Worm (Caenorhabditis elegans) whole organism, L1 larva: Measurements from ENCODE around the gene spig-9.

Source experiments
- C34B4.2 ChIP-seq: sonication (generic microtip); optimal IDR thresholded peaks from 2 replicates; lab custom pipeline; 2017; ENCODE audit warnings: mild to moderate bottlenecking, missing genetic modification characterization, missing compliant biosample characterization
- F16B12.6 ChIP-seq: fragments of 150-350 bp; optimal IDR thresholded peaks from 2 replicates; lab custom pipeline; 2014; ENCODE audit warnings: missing biosample characterization, missing genetic modification characterization
- aha-1 ChIP-seq: fragments of 150-350 bp; optimal IDR thresholded peaks from 2 replicates; lab custom pipeline; 2014; ENCODE audit warnings: missing biosample characterization, missing genetic modification characterization
- alr-1 ChIP-seq: fragments of 200-800 bp; sonication (Bioruptor generic); optimal IDR thresholded peaks from 2 replicates; lab custom pipeline; 2018; ENCODE audit warnings: borderline replicate concordance, mild to moderate bottlenecking, missing genetic modification characterization, missing compliant biosample characterization
- ama-1 ChIP-seq: fragments of 150-350 bp; optimal IDR thresholded peaks from 2 replicates; lab custom pipeline; 2014
- blmp-1 ChIP-seq: fragments of 150-350 bp; optimal IDR thresholded peaks from 2 replicates; lab custom pipeline; 2014; ENCODE audit warnings: missing biosample characterization, missing genetic modification characterization
- ceh-63 ChIP-seq: fragments of 200-800 bp; sonication (Bioruptor generic); optimal IDR thresholded peaks from 2 replicates; lab custom pipeline; 2018; ENCODE audit warnings: mild to moderate bottlenecking, missing genetic modification characterization, missing compliant biosample characterization
- ceh-8 ChIP-seq: fragments of 200-800 bp; sonication (Bioruptor generic); optimal IDR thresholded peaks from 2 replicates; lab custom pipeline; 2018; ENCODE audit warnings: mild to moderate bottlenecking, missing genetic modification characterization, moderate library complexity, missing compliant biosample characterization
- ceh-88 ChIP-seq: fragments of 200-800 bp; sonication (Bioruptor generic); IDR thresholded peaks from 2 replicates; pipeline ENCODE4 v1.3.6; 2022; ENCODE audit warnings: missing genetic modification characterization, missing compliant biosample characterization
- ces-1 ChIP-seq: fragments of 150-350 bp; optimal IDR thresholded peaks from 2 replicates; lab custom pipeline; 2014; ENCODE audit warnings: missing biosample characterization, missing genetic modification reagents, missing genetic modification characterization
- dpl-1 ChIP-seq, 3 experiments: fragments of 150-350 bp in 2 of 3; sonication (generic microtip) in 1 of 3; optimal IDR thresholded peaks; 2 replicates each; lab custom pipeline; 2014 to 2017; ENCODE audit warnings: missing biosample characterization in 3 of 3, missing genetic modification characterization in 3 of 3, missing genetic modification reagents in 3 of 3
- efl-1 ChIP-seq, 4 experiments: fragments of 150-350 bp; optimal IDR thresholded peaks in 3 of 4; peaks in 1 of 4; 1 replicate in 1 of 4; 2 replicates in 3 of 4; lab custom pipeline; 2014; ENCODE audit warnings: missing biosample characterization in 2 of 4, missing genetic modification characterization in 2 of 4, missing genetic modification reagents in 2 of 4
- elt-2 ChIP-seq: sonication (generic microtip); optimal IDR thresholded peaks from 2 replicates; lab custom pipeline; 2016; ENCODE audit warnings: missing genetic modification characterization, mild to moderate bottlenecking, inconsistent platforms, missing compliant biosample characterization, missing genetic modification reagents
- elt-3 ChIP-seq, 6 experiments: fragments of 150-350 bp in 1 of 6; sonication (generic microtip); optimal IDR thresholded peaks; 2 replicates each; lab custom pipeline; 2017 to 2018; ENCODE audit warnings: missing biosample characterization in 6 of 6, missing genetic modification characterization in 6 of 6, inconsistent platforms in 1 of 6
- ets-5 ChIP-seq: fragments of 200-800 bp; sonication (Bioruptor generic); IDR thresholded peaks from 2 replicates; pipeline ENCODE4 v1.3.6; 2022; ENCODE audit warnings: missing genetic modification characterization, missing compliant biosample characterization
- fkh-10 ChIP-seq: sonication (generic microtip); optimal IDR thresholded peaks from 2 replicates; lab custom pipeline; 2017; ENCODE audit warnings: missing biosample characterization, missing genetic modification reagents, missing genetic modification characterization
- fkh-4 ChIP-seq: sonication (generic microtip); optimal IDR thresholded peaks from 2 replicates; lab custom pipeline; 2016; ENCODE audit warnings: missing compliant biosample characterization, missing genetic modification characterization, borderline replicate concordance
- fkh-8 ChIP-seq: sonication (generic microtip); optimal IDR thresholded peaks from 2 replicates; lab custom pipeline; 2016; ENCODE audit warnings: mild to moderate bottlenecking, missing genetic modification characterization, missing compliant biosample characterization
- grh-1 ChIP-seq: fragments of 200-800 bp; sonication (Bioruptor generic); IDR thresholded peaks from 2 replicates; pipeline ENCODE4 v1.3.6; 2022; ENCODE audit warnings: missing genetic modification reagents, missing genetic modification characterization, missing compliant biosample characterization
- hlh-4 ChIP-seq: sonication (generic microtip); optimal IDR thresholded peaks from 2 replicates; lab custom pipeline; 2016; ENCODE audit warnings: mild to moderate bottlenecking, missing genetic modification characterization, missing compliant biosample characterization
- irx-1 ChIP-seq: sonication (generic microtip); optimal IDR thresholded peaks from 2 replicates; lab custom pipeline; 2016; ENCODE audit warnings: missing genetic modification characterization, missing compliant biosample characterization
- isw-1 ChIP-seq: fragments of 200-800 bp; sonication (Bioruptor generic); IDR thresholded peaks from 2 replicates; pipeline ENCODE4 v1.3.6; 2022; ENCODE audit warnings: missing genetic modification characterization, missing compliant biosample characterization
- jun-1 ChIP-seq: fragments of 150-350 bp; optimal IDR thresholded peaks from 2 replicates; lab custom pipeline; 2014; ENCODE audit warnings: missing biosample characterization, missing genetic modification reagents, missing genetic modification characterization
- lin-39 ChIP-seq: fragments of 150-350 bp; optimal IDR thresholded peaks from 2 replicates; lab custom pipeline; 2014; ENCODE audit warnings: missing biosample characterization, missing genetic modification reagents, missing genetic modification characterization
- lsy-2 ChIP-seq, 2 experiments: fragments of 150-350 bp; optimal IDR thresholded peaks; 2 replicates each; lab custom pipeline; 2014; ENCODE audit warnings: missing biosample characterization in 2 of 2, missing genetic modification characterization in 2 of 2
- mab-9 ChIP-seq: fragments of 200-800 bp; sonication (Bioruptor generic); IDR thresholded peaks from 2 replicates; pipeline ENCODE4 v1.3.6; 2022; ENCODE audit warnings: missing genetic modification reagents, missing genetic modification characterization, missing compliant biosample characterization
- mef-2 ChIP-seq: fragments of 150-350 bp; optimal IDR thresholded peaks from 2 replicates; lab custom pipeline; 2014; ENCODE audit warnings: missing biosample characterization, missing genetic modification characterization
- mep-1 ChIP-seq: fragments of 150-350 bp; optimal IDR thresholded peaks from 2 replicates; lab custom pipeline; 2014; ENCODE audit warnings: missing biosample characterization, missing genetic modification characterization
- nhr-11 ChIP-seq: fragments of 150-350 bp; optimal IDR thresholded peaks from 2 replicates; lab custom pipeline; 2014; ENCODE audit warnings: missing biosample characterization, missing genetic modification characterization
- nhr-20 ChIP-seq: sonication (generic microtip); optimal IDR thresholded peaks from 2 replicates; lab custom pipeline; 2016; ENCODE audit warnings: mild to moderate bottlenecking, missing genetic modification characterization, missing compliant biosample characterization
- nhr-28 ChIP-seq: fragments of 150-350 bp; optimal IDR thresholded peaks from 2 replicates; lab custom pipeline; 2014; ENCODE audit warnings: missing biosample characterization, missing genetic modification characterization
- nhr-47 ChIP-seq: sonication (generic microtip); optimal IDR thresholded peaks from 2 replicates; lab custom pipeline; 2016; ENCODE audit warnings: mild to moderate bottlenecking, missing genetic modification characterization, moderate library complexity, missing compliant biosample characterization
- nhr-71 ChIP-seq: sonication (generic microtip); optimal IDR thresholded peaks from 2 replicates; lab custom pipeline; 2016; ENCODE audit warnings: mild to moderate bottlenecking, missing genetic modification characterization, moderate library complexity, missing compliant biosample characterization
- nhr-76 ChIP-seq: sonication (generic microtip); optimal IDR thresholded peaks from 2 replicates; lab custom pipeline; 2017; ENCODE audit warnings: missing biosample characterization, missing genetic modification characterization
- nhr-84 ChIP-seq: sonication (generic microtip); optimal IDR thresholded peaks from 2 replicates; lab custom pipeline; 2017; ENCODE audit warnings: missing biosample characterization, missing genetic modification characterization
- nhr-85 ChIP-seq: sonication (generic microtip); peaks from one replicate; lab custom pipeline; 2016; ENCODE audit warnings: missing genetic modification characterization, inconsistent platforms, missing compliant biosample characterization
- nhr-90 ChIP-seq: sonication (generic microtip); optimal IDR thresholded peaks from 2 replicates; lab custom pipeline; 2016; ENCODE audit warnings: mild to moderate bottlenecking, missing genetic modification characterization, missing compliant biosample characterization; ENCODE audit not compliant: poor library complexity
- pag-3 ChIP-seq: sonication (generic microtip); optimal IDR thresholded peaks from 2 replicates; lab custom pipeline; 2017; ENCODE audit warnings: missing genetic modification characterization, mild to moderate bottlenecking, missing compliant biosample characterization, antibody characterized with exemption, borderline replicate concordance; ENCODE audit not compliant: insufficient read depth
- rnt-1 ChIP-seq: sonication (generic microtip); optimal IDR thresholded peaks from 2 replicates; lab custom pipeline; 2016; ENCODE audit warnings: mild to moderate bottlenecking, missing genetic modification characterization, moderate library complexity, missing compliant biosample characterization
- snu-23 ChIP-seq: sonication (generic microtip); optimal IDR thresholded peaks from 2 replicates; lab custom pipeline; 2016; ENCODE audit warnings: missing genetic modification characterization, missing compliant biosample characterization
- sox-4 ChIP-seq: sonication (generic microtip); optimal IDR thresholded peaks from 2 replicates; lab custom pipeline; 2016; ENCODE audit warnings: missing genetic modification characterization, missing compliant biosample characterization
- sptf-1 ChIP-seq: fragments of 150-350 bp; optimal IDR thresholded peaks from 2 replicates; lab custom pipeline; 2014; ENCODE audit warnings: missing biosample characterization, missing genetic modification characterization
- sup-37 ChIP-seq: fragments of 200-800 bp; sonication (Bioruptor generic); optimal IDR thresholded peaks from 2 replicates; lab custom pipeline; 2018; ENCODE audit warnings: mild to moderate bottlenecking, missing genetic modification characterization, missing compliant biosample characterization
- unc-30 ChIP-seq: sonication (generic microtip); optimal IDR thresholded peaks from 2 replicates; lab custom pipeline; 2017; ENCODE audit warnings: missing biosample characterization, missing genetic modification characterization
- vab-15 ChIP-seq: sonication (generic microtip); optimal IDR thresholded peaks from 2 replicates; lab custom pipeline; 2017; ENCODE audit warnings: missing genotype, mild to moderate bottlenecking, missing genetic modification characterization, missing compliant biosample characterization
- xbp-1 ChIP-seq: sonication (generic microtip); optimal IDR thresholded peaks from 2 replicates; lab custom pipeline; 2016; ENCODE audit warnings: missing genetic modification characterization, missing compliant biosample characterization
- zag-1 ChIP-seq: fragments of 150-350 bp; optimal IDR thresholded peaks from 2 replicates; lab custom pipeline; 2014; ENCODE audit warnings: missing biosample characterization, missing genetic modification characterization
- zip-4 ChIP-seq: fragments of 200-800 bp; sonication (Bioruptor generic); optimal IDR thresholded peaks from 2 replicates; lab custom pipeline; 2018; ENCODE audit warnings: mild to moderate bottlenecking, missing genetic modification characterization, moderate library complexity, missing compliant biosample characterization
- ztf-4 ChIP-seq: fragments of 150-350 bp; optimal IDR thresholded peaks from 2 replicates; lab custom pipeline; 2014; ENCODE audit warnings: missing biosample characterization, missing genetic modification characterization

spig-9 gene

ce11 chrV:13656346-13657254, 44.9 kb upstream of the spig-9 start (continued):
- TF ChIP-seq alr-1 (tag; lab: Kevin White, UChicago) (no peak), jun-1 (peak; percentile 22), ets-5 (GFP tag; lab: Robert Waterston, UW) (no peak), pag-3 (tag; lab: Kevin White, UChicago) (no peak), ces-1 (GFP tag; lab: Kevin White, UChicago) (no peak), elt-2 (tag; lab: Kevin White, UChicago) (peak; percentile 80), sptf-1 (tag; lab: Kevin White, UChicago) (no peak), ceh-63 (no peak), F16B12.6 (tag; lab: Kevin White, UChicago) (no peak), C34B4.2 (tag; lab: Kevin White, UChicago) (no peak), rnt-1 (tag; lab: Kevin White, UChicago) (peak; percentile 18), nhr-84 (tag; lab: Kevin White, UChicago) (no peak), xbp-1 (tag; lab: Kevin White, UChicago) (peak; percentile 11), nhr-47 (tag; lab: Kevin White, UChicago) (peak; percentile 20), irx-1 (tag; lab: Kevin White, UChicago) (peak; percentile 18), nhr-11 (tag; lab: Kevin White, UChicago) (no peak), mef-2 (tag; lab: Kevin White, UChicago) (no peak), dpl-1 (GFP tag; optimal IDR thresholded peaks at IDR 0.05; lab: Kevin White, UChicago) (peak in 2 of 3 experiments; percentile 23 to 64), efl-1 (optimal IDR thresholded peaks at IDR 0.05; lab: Kevin White, UChicago) (peak in 1 of 2 experiments; percentile 27), efl-1 (GFP tag; optimal IDR thresholded peaks at IDR 0.05 in 1 of 2; lab: Kevin White, UChicago) (peak in 1 of 2 experiments; percentile 58), zip-4 (GFP tag; lab: Kevin White, UChicago) (no peak), zag-1 (tag; lab: Kevin White, UChicago) (no peak), sox-4 (tag; lab: Kevin White, UChicago) (no peak), elt-3 (tag; optimal IDR thresholded peaks at IDR 0.05; lab: Kevin White, UChicago) (peak in 4 of 6 experiments; percentile 24 to 99 (median 78)), fkh-4 (tag; lab: Kevin White, UChicago) (no peak), sup-37 (GFP tag; lab: Kevin White, UChicago) (no peak), nhr-20 (tag; lab: Kevin White, UChicago) (peak; percentile 76), nhr-76 (tag; lab: Kevin White, UChicago) (no peak), ama-1 (lab: Kevin White, UChicago) (peak; percentile 86), fkh-10 (no peak), grh-1 (GFP tag; lab: Robert Waterston, UW) (peak; percentile 57), ztf-4 (tag; lab: Kevin White, UChicago) (peak; percentile 51), nhr-85 (tag; lab: Kevin White, UChicago) (peak; percentile 96), vab-15 (tag; lab: Kevin White, UChicago) (peak; percentile 35), nhr-71 (peak; percentile 81), lin-39 (tag; lab: Kevin White, UChicago) (no peak), ceh-88 (GFP tag; lab: Robert Waterston, UW) (peak; percentile 39), hlh-4 (tag; lab: Kevin White, UChicago) (no peak), blmp-1 (peak; percentile 97), lsy-2 (tag; optimal IDR thresholded peaks at IDR 0.05; lab: Kevin White, UChicago) (peak; percentile 27 to 46), mab-9 (peak; percentile 53; the same call in 1 of the 2 replicates), aha-1 (tag; lab: Kevin White, UChicago) (no peak), snu-23 (GFP tag; lab: Kevin White, UChicago) (peak; percentile 70), unc-30 (tag; lab: Kevin White, UChicago) (no peak), isw-1 (GFP tag; lab: Robert Waterston, UW) (no peak), nhr-28 (tag; lab: Kevin White, UChicago) (no peak), ceh-8 (GFP tag; lab: Kevin White, UChicago) (no peak), nhr-90 (peak; percentile 83), fkh-8 (tag; lab: Kevin White, UChicago) (peak; percentile 2), mep-1 (tag; lab: Kevin White, UChicago) (peak; percentile 37)
